Worm (Caenorhabditis elegans): ENCODE results near the gene scl-5.
A peak's percentile ranks its signal among the peaks of the same experiment; 100 is the strongest.

The scl-5 gene

DNA sequence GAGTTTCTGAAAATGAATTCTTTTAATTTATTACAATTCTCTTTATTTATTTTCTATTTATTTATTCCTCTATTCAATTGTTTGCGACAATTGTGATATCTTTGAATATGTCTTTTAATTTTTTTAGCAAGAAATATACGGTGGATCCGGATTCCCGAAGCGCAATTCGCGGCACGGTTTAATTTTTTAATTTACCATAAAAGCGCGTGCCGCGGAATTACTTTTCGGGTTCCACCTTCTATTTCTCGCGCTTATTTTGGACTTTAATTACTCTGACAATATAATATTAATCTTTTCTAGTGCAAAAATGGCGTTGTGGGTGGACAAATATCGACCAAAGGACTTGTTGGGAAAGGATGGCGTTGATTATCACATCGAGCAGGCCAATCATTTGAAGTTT is 31.6 kb downstream of the scl-5 start, which contains the start of gene rfc-3:
Gene rfc-3 (plus strand): TSS at position 301 of the 400 bp plus-strand sequence.
- no peak for TF ChIP-seq lin-32 (GFP tag; optimal IDR thresholded peaks at IDR 0.05)

DNA sequence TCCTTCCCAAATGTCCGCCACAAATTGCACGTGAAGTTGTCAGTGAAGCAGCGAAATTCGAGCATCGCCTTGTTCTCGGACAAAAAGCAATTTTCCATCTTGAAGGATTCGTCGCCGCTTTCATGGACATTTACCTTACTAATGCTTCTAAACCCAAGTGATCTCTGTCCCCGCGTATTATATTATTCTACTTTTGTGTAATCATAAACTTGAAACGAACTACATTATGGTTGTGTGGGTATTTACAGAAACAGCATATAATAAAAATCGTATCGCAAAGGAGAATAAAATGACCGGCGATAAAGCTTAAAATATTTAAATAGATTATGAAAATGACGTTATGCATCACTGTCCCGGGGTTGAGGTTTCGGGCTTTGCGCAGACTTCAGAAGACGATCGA is 33.0 kb downstream of the scl-5 start:
- TF ChIP-seq snpc-4 (tag; optimal IDR thresholded peaks at IDR 0.05) = no peak

DNA sequence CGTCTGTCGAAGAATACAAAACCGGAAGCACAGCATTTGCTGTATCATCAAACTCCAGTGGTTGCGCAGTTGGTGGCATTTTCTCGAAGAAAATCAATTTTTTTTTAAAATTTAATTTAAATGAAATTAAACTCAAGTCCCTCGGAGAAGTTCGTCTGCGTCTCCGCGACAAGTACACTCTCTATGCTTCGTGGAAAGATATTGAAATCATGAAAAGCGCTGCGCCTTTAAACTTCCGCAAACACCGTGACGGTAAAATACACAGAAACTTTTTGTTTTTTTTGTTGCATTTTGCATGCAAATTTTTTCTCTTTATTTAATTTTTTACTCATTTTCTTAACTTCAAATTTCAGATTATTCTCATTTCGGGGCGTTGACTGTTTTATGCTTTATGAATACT is 34.8 kb downstream of the scl-5 start, which contains the start of the genes dli-1, tin-9.2 and exos-4.1:
Gene dli-1 (minus strand): TSS at position 141 of the 400 bp plus-strand sequence.
Gene tin-9.2 (plus strand): TSS at position 344 of the 400 bp plus-strand sequence.
Gene exos-4.1 (plus strand): TSS at position 348 of the 400 bp plus-strand sequence.
- no peak for TF ChIP-seq bed-3 (GFP tag; optimal IDR thresholded peaks at IDR 0.05)
- peak; percentile 22 for TF ChIP-seq nhr-237 (tag; optimal IDR thresholded peaks at IDR 0.05)
- no peak for TF ChIP-seq M03D4.4 (tag; optimal IDR thresholded peaks at IDR 0.05)
- TF ChIP-seq ham-2 (GFP tag; optimal IDR thresholded peaks at IDR 0.05) = peak; percentile 46
- TF ChIP-seq cnd-1 (tag; optimal IDR thresholded peaks at IDR 0.05) = no peak
- no peak for TF ChIP-seq mls-2 (tag; optimal IDR thresholded peaks at IDR 0.05)
- TF ChIP-seq pha-4 (tag; optimal IDR thresholded peaks at IDR 0.05) = peak; percentile 23
- no peak for TF ChIP-seq lin-32 (GFP tag; optimal IDR thresholded peaks at IDR 0.05)
- peak; percentile 19 for TF ChIP-seq hlh-1 (tag; optimal IDR thresholded peaks at IDR 0.05)
- TF ChIP-seq unc-39 (tag; optimal IDR thresholded peaks at IDR 0.05) = no peak
- TF ChIP-seq ztf-11 (tag; optimal IDR thresholded peaks at IDR 0.05) = no peak
- peak; percentile 99 for TF ChIP-seq ces-1 (GFP tag; optimal IDR thresholded peaks at IDR 0.05)
- peak; percentile 63 for TF ChIP-seq lsy-2 (tag; optimal IDR thresholded peaks at IDR 0.05)
- TF ChIP-seq nhr-76 (tag; optimal IDR thresholded peaks at IDR 0.05) = no peak
- TF ChIP-seq lin-13 (tag; optimal IDR thresholded peaks at IDR 0.05) = peak; percentile 34
- TF ChIP-seq unc-120 (tag; optimal IDR thresholded peaks at IDR 0.05; ENCODE audit: poor library complexity, severe bottlenecking) = no peak
- no peak for TF ChIP-seq elt-1 (tag; optimal IDR thresholded peaks at IDR 0.05; ENCODE audit: borderline replicate concordance, insufficient read depth)
- no peak for TF ChIP-seq mab-5 (tag; optimal IDR thresholded peaks at IDR 0.05)
- TF ChIP-seq mep-1 (tag; optimal IDR thresholded peaks at IDR 0.05) = peak; percentile 76
- no peak for TF ChIP-seq elt-3 (tag; optimal IDR thresholded peaks at IDR 0.05)
- TF ChIP-seq ceh-83 (GFP tag; optimal IDR thresholded peaks at IDR 0.05) = no peak

- TF ChIP-seq unc-62 (GFP tag; optimal IDR thresholded peaks at IDR 0.05) = no peak
- no peak for TF ChIP-seq ham-2 (GFP tag; optimal IDR thresholded peaks at IDR 0.05)
- TF ChIP-seq lsy-2 (tag; optimal IDR thresholded peaks at IDR 0.05) = no peak
- no peak for TF ChIP-seq snpc-4 (tag; optimal IDR thresholded peaks at IDR 0.05)
- no peak for TF ChIP-seq nhr-12 (tag; optimal IDR thresholded peaks at IDR 0.05)
- TF ChIP-seq elt-1 (tag; optimal IDR thresholded peaks at IDR 0.05; ENCODE audit: borderline replicate concordance, insufficient read depth) = no peak
- TF ChIP-seq cnd-1 (tag; optimal IDR thresholded peaks at IDR 0.05) = no peak
- no peak for TF ChIP-seq elt-3 (tag; optimal IDR thresholded peaks at IDR 0.05)
- no peak for TF ChIP-seq bed-3 (GFP tag; optimal IDR thresholded peaks at IDR 0.05)
- TF ChIP-seq lin-13 (tag; optimal IDR thresholded peaks at IDR 0.05) = no peak
- no peak for TF ChIP-seq nhr-2 (tag; optimal IDR thresholded peaks at IDR 0.05)
- no peak for TF ChIP-seq unc-39 (tag; optimal IDR thresholded peaks at IDR 0.05)
- TF ChIP-seq lin-32 (GFP tag; optimal IDR thresholded peaks at IDR 0.05) = no peak
- TF ChIP-seq mls-2 (tag; optimal IDR thresholded peaks at IDR 0.05) = no peak
- no peak for TF ChIP-seq zip-8 (tag; optimal IDR thresholded peaks at IDR 0.05)
- TF ChIP-seq sem-2 (GFP tag; optimal IDR thresholded peaks at IDR 0.05) = no peak
- no peak for TF ChIP-seq nhr-28 (tag; optimal IDR thresholded peaks at IDR 0.05)
- TF ChIP-seq ceh-39 (tag; optimal IDR thresholded peaks at IDR 0.05) = no peak
- no peak for TF ChIP-seq blmp-1 (tag; optimal IDR thresholded peaks at IDR 0.05)
Observed at ce11 chrIV:13100415-13100814, 36.6 kb downstream of the scl-5 start, which contains the start of gene fask-1. TSS of gene fask-1 (plus strand) at chrIV:13100715.

- no peak for TF ChIP-seq nhr-2 (tag; optimal IDR thresholded peaks at IDR 0.05)
- TF ChIP-seq snpc-4 (tag; optimal IDR thresholded peaks at IDR 0.05) = no peak
- TF ChIP-seq nhr-28 (tag; optimal IDR thresholded peaks at IDR 0.05) = no peak
- TF ChIP-seq ceh-43 (GFP tag; optimal IDR thresholded peaks at IDR 0.05) = no peak
- TF ChIP-seq unc-120 (tag; optimal IDR thresholded peaks at IDR 0.05; ENCODE audit: poor library complexity, severe bottlenecking) = no peak
- no peak for TF ChIP-seq nhr-12 (tag; optimal IDR thresholded peaks at IDR 0.05)
- TF ChIP-seq sem-2 (GFP tag; optimal IDR thresholded peaks at IDR 0.05) = no peak
- no peak for TF ChIP-seq flh-1 (GFP tag; optimal IDR thresholded peaks at IDR 0.05)
- TF ChIP-seq unc-39 (tag; optimal IDR thresholded peaks at IDR 0.05) = no peak
- TF ChIP-seq pha-4 (tag; optimal IDR thresholded peaks at IDR 0.05) = no peak
- TF ChIP-seq unc-62 (GFP tag; optimal IDR thresholded peaks at IDR 0.05) = no peak
- TF ChIP-seq ham-2 (GFP tag; optimal IDR thresholded peaks at IDR 0.05) = no peak
- TF ChIP-seq ztf-11 (tag; optimal IDR thresholded peaks at IDR 0.05) = no peak
- no peak for TF ChIP-seq lin-32 (GFP tag; optimal IDR thresholded peaks at IDR 0.05)
Observed at ce11 chrIV:13104900-13105299, 41.1 kb downstream of the scl-5 start, which contains the start of gene rde-11. TSS of gene rde-11 (plus strand) at chrIV:13105200.
